Fruit fly (Drosophila melanogaster): Measurements from ENCODE around the gene defl.

DNA sequence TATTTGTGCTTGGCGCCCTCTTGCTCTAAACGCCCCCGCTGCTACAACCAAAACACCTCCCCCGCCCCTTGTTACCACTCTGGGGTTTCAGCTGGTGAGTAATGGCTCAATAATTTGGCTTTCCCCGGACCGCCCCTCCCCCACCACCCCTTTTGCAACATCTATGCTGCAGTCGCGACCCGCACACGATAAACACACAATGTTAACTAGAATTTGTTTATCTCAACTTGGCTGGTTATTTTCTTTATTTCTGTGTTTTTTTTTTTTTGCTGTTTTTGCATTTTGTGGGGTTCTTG, 42.4 kb downstream of the defl start:
- TF ChIP-seq gl (tag; optimal IDR thresholded peaks at IDR 0.05) (no peak), CG32121 (GFP tag; IDR thresholded peaks at IDR 0.05) (no peak), CG14655 (GFP tag; optimal IDR thresholded peaks at IDR 0.05) (no peak), Pif1A (GFP tag; optimal IDR thresholded peaks at IDR 0.05) (no peak), EcR (GFP tag; optimal IDR thresholded peaks at IDR 0.05) (no peak), CG15710 (tag; optimal IDR thresholded peaks at IDR 0.05) (no peak), D1 (tag; optimal IDR thresholded peaks at IDR 0.05) (no peak), CG34367 (tag; optimal IDR thresholded peaks at IDR 0.05) (no peak), Pif1B (GFP tag; optimal IDR thresholded peaks at IDR 0.05) (no peak), CG9948 (tag; optimal IDR thresholded peaks at IDR 0.05) (no peak)
